Fruit fly (Drosophila melanogaster): Measurements from ENCODE around the gene CG15536.

Gene CG15536

dm6 chr3R:30454442-30454841, 29.5 kb upstream of the CG15536 start:
- no peak for TF ChIP-seq Dll (optimal IDR thresholded peaks at IDR 0.05)
- no peak for TF ChIP-seq EcR (GFP tag; optimal IDR thresholded peaks at IDR 0.05)
- TF ChIP-seq usp (GFP tag; optimal IDR thresholded peaks at IDR 0.05) = no peak
- no peak for TF ChIP-seq psq (optimal IDR thresholded peaks at IDR 0.05)
- no peak for TF ChIP-seq CG8478 (optimal IDR thresholded peaks at IDR 0.05)

- no peak for TF ChIP-seq Dll (optimal IDR thresholded peaks at IDR 0.05)
Measured at dm6 chr3R:30453236-30453635, 28.3 kb upstream of the CG15536 start.

dm6 chr3R:30450690-30451343, 25.9 kb upstream of the CG15536 start:
- TF ChIP-seq pan (optimal IDR thresholded peaks at IDR 0.05) (no peak), psq (optimal IDR thresholded peaks at IDR 0.05) (no peak), Dll (optimal IDR thresholded peaks at IDR 0.05) (no peak), EcR (GFP tag; optimal IDR thresholded peaks at IDR 0.05) (no peak), CG8478 (optimal IDR thresholded peaks at IDR 0.05) (no peak), usp (GFP tag; optimal IDR thresholded peaks at IDR 0.05) (no peak)

- TF ChIP-seq Dll (optimal IDR thresholded peaks at IDR 0.05) (peak; percentile 91), EcR (GFP tag; optimal IDR thresholded peaks at IDR 0.05) (no peak)
Measured at dm6 chr3R:30450224-30450623, 25.3 kb upstream of the CG15536 start.

- TF ChIP-seq pan (optimal IDR thresholded peaks at IDR 0.05) = no peak
- no peak for TF ChIP-seq CG8478 (optimal IDR thresholded peaks at IDR 0.05)
Measured at dm6 chr3R:30449446-30449845, 24.5 kb upstream of the CG15536 start.

- TF ChIP-seq EcR (GFP tag; optimal IDR thresholded peaks at IDR 0.05) = no peak
- no peak for TF ChIP-seq CG8478 (optimal IDR thresholded peaks at IDR 0.05)
Measured at dm6 chr3R:30444946-30445345, 20.0 kb upstream of the CG15536 start, which contains the start of gene Osi23. Gene Osi23, minus strand, starts transcription at chr3R:30445046.

- no peak for TF ChIP-seq usp (GFP tag; optimal IDR thresholded peaks at IDR 0.05)
- no peak for TF ChIP-seq EcR (GFP tag; optimal IDR thresholded peaks at IDR 0.05)
- TF ChIP-seq CG8478 (optimal IDR thresholded peaks at IDR 0.05) = no peak
- TF ChIP-seq psq (optimal IDR thresholded peaks at IDR 0.05) = no peak
- no peak for TF ChIP-seq Dll (optimal IDR thresholded peaks at IDR 0.05)
- TF ChIP-seq pan (optimal IDR thresholded peaks at IDR 0.05) = no peak
Measured at dm6 chr3R:30443549-30444133, 18.7 kb upstream of the CG15536 start, which contains the start of gene CG15537. Gene CG15537, minus strand, starts transcription at chr3R:30443599.

dm6 chr3R:30431258-30432114, 6.5 kb upstream of the CG15536 start, which contains the start of gene CG15534:
Gene CG15534, plus strand, starts transcription at chr3R:30432064.
- TF ChIP-seq EcR (GFP tag; optimal IDR thresholded peaks at IDR 0.05) (no peak), pan (optimal IDR thresholded peaks at IDR 0.05) (no peak), CG8478 (optimal IDR thresholded peaks at IDR 0.05) (no peak), usp (GFP tag; optimal IDR thresholded peaks at IDR 0.05) (no peak), psq (optimal IDR thresholded peaks at IDR 0.05) (no peak), Dll (optimal IDR thresholded peaks at IDR 0.05) (no peak)

- TF ChIP-seq EcR (GFP tag; optimal IDR thresholded peaks at IDR 0.05) (no peak), pan (optimal IDR thresholded peaks at IDR 0.05) (no peak), Dll (optimal IDR thresholded peaks at IDR 0.05) (no peak), psq (optimal IDR thresholded peaks at IDR 0.05) (no peak)
Measured at dm6 chr3R:30428459-30428858, 3.5 kb upstream of the CG15536 start, which contains the start of gene CG15533. Gene CG15533, plus strand, starts transcription at chr3R:30428820.

dm6 chr3R:30427805-30428359, 2.9 kb upstream of the CG15536 start, which contains the start of gene CG2218:
Gene CG2218, minus strand, starts transcription at chr3R:30428276.
- no peak for TF ChIP-seq psq (optimal IDR thresholded peaks at IDR 0.05)
- no peak for TF ChIP-seq CG8478 (optimal IDR thresholded peaks at IDR 0.05)
- TF ChIP-seq Dll (optimal IDR thresholded peaks at IDR 0.05) = no peak
- TF ChIP-seq EcR (GFP tag; optimal IDR thresholded peaks at IDR 0.05) = no peak
- no peak for TF ChIP-seq pan (optimal IDR thresholded peaks at IDR 0.05)
- no peak for TF ChIP-seq usp (GFP tag; optimal IDR thresholded peaks at IDR 0.05)

dm6 chr3R:30426626-30427025, 1.7 kb upstream of the CG15536 start:
- TF ChIP-seq CG8478 (optimal IDR thresholded peaks at IDR 0.05) = no peak
- TF ChIP-seq EcR (GFP tag; optimal IDR thresholded peaks at IDR 0.05) = no peak
- TF ChIP-seq usp (GFP tag; optimal IDR thresholded peaks at IDR 0.05) = no peak
- no peak for TF ChIP-seq psq (optimal IDR thresholded peaks at IDR 0.05)

dm6 chr3R:30425622-30426021, 660 bp upstream of the CG15536 start:
- TF ChIP-seq CG8478 (optimal IDR thresholded peaks at IDR 0.05) (no peak), EcR (GFP tag; optimal IDR thresholded peaks at IDR 0.05) (no peak), pan (optimal IDR thresholded peaks at IDR 0.05) (no peak), Dll (optimal IDR thresholded peaks at IDR 0.05) (no peak), psq (optimal IDR thresholded peaks at IDR 0.05) (no peak), usp (GFP tag; optimal IDR thresholded peaks at IDR 0.05) (no peak)
